Fruit fly (Drosophila melanogaster): ENCODE results near the gene Nup154.

Nup154 gene

dm6 chr2L:11046051-11046450 is 41.4 kb downstream of the Nup154 start:
- no peak for TF ChIP-seq ey (GFP tag; optimal IDR thresholded peaks at IDR 0.05)
- TF ChIP-seq CG9705 (GFP tag; optimal IDR thresholded peaks at IDR 0.05) = peak; percentile 24
- no peak for TF ChIP-seq Rel (GFP tag; optimal IDR thresholded peaks at IDR 0.05)
- TF ChIP-seq Rel (tag; optimal IDR thresholded peaks at IDR 0.05) = peak; percentile 26
- peak; percentile 17 for TF ChIP-seq HLH106 (tag; optimal IDR thresholded peaks at IDR 0.05)
- peak; percentile 70 for TF ChIP-seq h (GFP tag; optimal IDR thresholded peaks at IDR 0.05)
- peak; percentile 31 for TF ChIP-seq Hnf4 (GFP tag; optimal IDR thresholded peaks at IDR 0.05)
- peak; percentile 73 for TF ChIP-seq Hr83 (GFP tag; optimal IDR thresholded peaks at IDR 0.05; ENCODE audit: poor library complexity, severe bottlenecking)
- peak; percentile 7 for TF ChIP-seq dmrt93B (GFP tag; optimal IDR thresholded peaks at IDR 0.05)
- peak; percentile 34 for TF ChIP-seq rgr (GFP tag; optimal IDR thresholded peaks at IDR 0.05)
- no peak for TF ChIP-seq Abd-B (GFP tag; optimal IDR thresholded peaks at IDR 0.05)

dm6 chr2L:11048307-11048706 is 43.7 kb downstream of the Nup154 start:
- TF ChIP-seq Hnf4 (GFP tag; optimal IDR thresholded peaks at IDR 0.05) (no peak), fru (GFP tag; optimal IDR thresholded peaks at IDR 0.05) (no peak), foxo (GFP tag; optimal IDR thresholded peaks at IDR 0.05) (no peak), dl (GFP tag; optimal IDR thresholded peaks at IDR 0.05; ENCODE audit: insufficient read depth in 1 of 2, partially characterized antibody in 2 of 2) (no peak), Dfd (GFP tag; optimal IDR thresholded peaks at IDR 0.05) (peak; percentile 36)

dm6 chr2L:11049723-11050122 is 45.1 kb downstream of the Nup154 start:
- no peak for TF ChIP-seq dsf (GFP tag; optimal IDR thresholded peaks at IDR 0.05; ENCODE audit: borderline replicate concordance)
- TF ChIP-seq Rel (GFP tag; optimal IDR thresholded peaks at IDR 0.05) = no peak
- TF ChIP-seq Rel (tag; optimal IDR thresholded peaks at IDR 0.05) = peak; percentile 49
- no peak for TF ChIP-seq OdsH (GFP tag; optimal IDR thresholded peaks at IDR 0.05)

dm6 chr2L:11051644-11052492 is 47.2 kb downstream of the Nup154 start:
- no peak for TF ChIP-seq Vsx2 (GFP tag; optimal IDR thresholded peaks at IDR 0.05; ENCODE audit: partially characterized antibody)
- no peak for TF ChIP-seq tai (GFP tag; optimal IDR thresholded peaks at IDR 0.05)
- TF ChIP-seq rgr (GFP tag; optimal IDR thresholded peaks at IDR 0.05) = peak; percentile 21
- no peak for TF ChIP-seq br (GFP tag; optimal IDR thresholded peaks at IDR 0.05)
- TF ChIP-seq dmrt93B (GFP tag; optimal IDR thresholded peaks at IDR 0.05) = no peak
- peak; percentile 44 for TF ChIP-seq h (GFP tag; optimal IDR thresholded peaks at IDR 0.05)
- TF ChIP-seq HLH106 (tag; optimal IDR thresholded peaks at IDR 0.05) = peak; percentile 18
- no peak for TF ChIP-seq sv (GFP tag; optimal IDR thresholded peaks at IDR 0.05)
- TF ChIP-seq N (GFP tag; optimal IDR thresholded peaks at IDR 0.05) = no peak
- TF ChIP-seq dl (GFP tag; optimal IDR thresholded peaks at IDR 0.05; ENCODE audit: insufficient read depth in 1 of 2, partially characterized antibody in 2 of 2) = no peak
- TF ChIP-seq OdsH (GFP tag; optimal IDR thresholded peaks at IDR 0.05) = no peak
- no peak for TF ChIP-seq CG32264 (GFP tag; optimal IDR thresholded peaks at IDR 0.05)
- no peak for TF ChIP-seq brk (GFP tag; optimal IDR thresholded peaks at IDR 0.05)
- no peak for TF ChIP-seq Dif (GFP tag; optimal IDR thresholded peaks at IDR 0.05; ENCODE audit: partially characterized antibody)
- no peak for TF ChIP-seq Hr83 (GFP tag; optimal IDR thresholded peaks at IDR 0.05; ENCODE audit: poor library complexity, severe bottlenecking)
- TF ChIP-seq Hnf4 (GFP tag; optimal IDR thresholded peaks at IDR 0.05) = no peak
- peak; percentile 25 for TF ChIP-seq woc (GFP tag; optimal IDR thresholded peaks at IDR 0.05)
- no peak for TF ChIP-seq Sp1 (GFP tag; optimal IDR thresholded peaks at IDR 0.05)
- peak; percentile 43 for TF ChIP-seq ey (GFP tag; optimal IDR thresholded peaks at IDR 0.05)
- TF ChIP-seq CG9705 (GFP tag; optimal IDR thresholded peaks at IDR 0.05) = no peak
- TF ChIP-seq usp (GFP tag; optimal IDR thresholded peaks at IDR 0.05) = no peak
- TF ChIP-seq GATAd (GFP tag; optimal IDR thresholded peaks at IDR 0.05) = no peak
- TF ChIP-seq fru (GFP tag; optimal IDR thresholded peaks at IDR 0.05) = peak; percentile 74
- TF ChIP-seq foxo (GFP tag; optimal IDR thresholded peaks at IDR 0.05) = peak in 1 of 2 experiments; percentile 18
- TF ChIP-seq lola (GFP tag; optimal IDR thresholded peaks at IDR 0.05) = no peak

- TF ChIP-seq fru (GFP tag; optimal IDR thresholded peaks at IDR 0.05) (peak; percentile 84), HLH106 (tag; optimal IDR thresholded peaks at IDR 0.05) (peak; percentile 74), ey (GFP tag; optimal IDR thresholded peaks at IDR 0.05) (no peak), Hnf4 (GFP tag; optimal IDR thresholded peaks at IDR 0.05) (peak; percentile 6), rgr (GFP tag; optimal IDR thresholded peaks at IDR 0.05) (peak; percentile 36), Abd-B (GFP tag; optimal IDR thresholded peaks at IDR 0.05) (no peak), Mio (GFP tag; optimal IDR thresholded peaks at IDR 0.05) (no peak), dmrt93B (GFP tag; optimal IDR thresholded peaks at IDR 0.05) (peak; percentile 30), sv (GFP tag; optimal IDR thresholded peaks at IDR 0.05) (no peak), sage (GFP tag; optimal IDR thresholded peaks at IDR 0.05) (peak; percentile 36), foxo (GFP tag; optimal IDR thresholded peaks at IDR 0.05) (peak in 1 of 2 experiments; percentile 24), Sp1 (GFP tag; optimal IDR thresholded peaks at IDR 0.05) (peak; percentile 61)
These were observed 47.8 kb downstream of the Nup154 start for dm6 chr2L:11052493-11052788.

Measured in whole organism, wandering third instar larva.